Fruit fly (Drosophila melanogaster) S2 (cell line): ENCODE measurements around the gene CG43402.

Experiments
- CG8478 ChIP-seq: fragments of >200 bp; optimal IDR thresholded peaks from 2 replicates; lab custom pipeline; 2018
- CTCF ChIP-seq, 2 experiments: fragments of >200 bp; optimal IDR thresholded peaks; 2 replicates each; lab custom pipeline; 2018

- TF ChIP-seq CG8478 (lab: Kevin White, UChicago), result no peak
- TF ChIP-seq CTCF (optimal IDR thresholded peaks at IDR 0.05; lab: Kevin White, UChicago), result no peak
Observed at dm6 chr2L:1414019-1414418, 28.4 kb upstream of the CG43402 start.
